Worm (Caenorhabditis elegans) whole organism, L1 larva: ENCODE data around the gene nimk-1.

Source experiments
- C04F5.9 ChIP-seq: sonication (generic microtip); optimal IDR thresholded peaks from 2 replicates; lab custom pipeline; 2016; ENCODE audit warnings: missing genetic modification characterization, missing compliant biosample characterization
- elt-3 ChIP-seq, 6 experiments: fragments of 150-350 bp in 1 of 6; sonication (generic microtip); optimal IDR thresholded peaks; 2 replicates each; lab custom pipeline; 2017 to 2018; ENCODE audit warnings: missing biosample characterization in 6 of 6, missing genetic modification characterization in 6 of 6, inconsistent platforms in 1 of 6
- lin-15B ChIP-seq: fragments of 150-350 bp; sonication (generic microtip); optimal IDR thresholded peaks from 3 replicates; lab custom pipeline; 2014; ENCODE audit warnings: missing biosample characterization, missing genetic modification characterization
- lin-39 ChIP-seq: fragments of 150-350 bp; optimal IDR thresholded peaks from 2 replicates; lab custom pipeline; 2014; ENCODE audit warnings: missing biosample characterization, missing genetic modification reagents, missing genetic modification characterization
- nhr-11 ChIP-seq: fragments of 150-350 bp; optimal IDR thresholded peaks from 2 replicates; lab custom pipeline; 2014; ENCODE audit warnings: missing biosample characterization, missing genetic modification characterization
- nhr-28 ChIP-seq: fragments of 150-350 bp; optimal IDR thresholded peaks from 2 replicates; lab custom pipeline; 2014; ENCODE audit warnings: missing biosample characterization, missing genetic modification characterization
- pag-3 ChIP-seq: sonication (generic microtip); optimal IDR thresholded peaks from 2 replicates; lab custom pipeline; 2017; ENCODE audit warnings: missing genetic modification characterization, mild to moderate bottlenecking, missing compliant biosample characterization, antibody characterized with exemption, borderline replicate concordance; ENCODE audit not compliant: insufficient read depth
- skn-1 ChIP-seq: fragments of 150-350 bp; optimal IDR thresholded peaks from 2 replicates; lab custom pipeline; 2014; ENCODE audit warnings: missing biosample characterization, missing genetic modification characterization
- snpc-4 ChIP-seq: fragments of 150-350 bp; optimal IDR thresholded peaks from 2 replicates; lab custom pipeline; 2014; ENCODE audit warnings: missing biosample characterization, missing genetic modification characterization
- swsn-7 ChIP-seq: sonication (generic microtip); optimal IDR thresholded peaks from 2 replicates; lab custom pipeline; 2016; ENCODE audit warnings: missing genetic modification characterization, missing compliant biosample characterization
- unc-62 ChIP-seq: fragments of 150-350 bp; optimal IDR thresholded peaks from 2 replicates; lab custom pipeline; 2014; ENCODE audit warnings: missing biosample characterization, missing genetic modification reagents, missing genetic modification characterization
- unc-86 ChIP-seq: sonication (generic microtip); optimal IDR thresholded peaks from 2 replicates; lab custom pipeline; 2016; ENCODE audit warnings: missing genetic modification characterization, missing compliant biosample characterization
- ztf-11 ChIP-seq, 2 experiments: sonication (generic microtip); optimal IDR thresholded peaks; 2 replicates each; lab custom pipeline; 2016 to 2017; ENCODE audit warnings: missing genetic modification characterization in 2 of 2, missing biosample characterization in 1 of 2, missing compliant biosample characterization in 1 of 2

- TF ChIP-seq ztf-11 (tag; optimal IDR thresholded peaks at IDR 0.05; lab: Kevin White, UChicago), result no peak
- TF ChIP-seq unc-86 (tag; lab: Kevin White, UChicago), result no peak
- no peak for TF ChIP-seq swsn-7
- TF ChIP-seq skn-1 (tag; lab: Kevin White, UChicago), result no peak
- TF ChIP-seq unc-62 (GFP tag; lab: Kevin White, UChicago), result no peak
- TF ChIP-seq nhr-28, result no peak
- TF ChIP-seq pag-3 (tag; lab: Kevin White, UChicago), result no peak
- no peak for TF ChIP-seq elt-3 (tag; optimal IDR thresholded peaks at IDR 0.05; lab: Kevin White, UChicago)
- no peak for TF ChIP-seq C04F5.9
- no peak for TF ChIP-seq lin-15B (tag; lab: Kevin White, UChicago)
- TF ChIP-seq snpc-4, result no peak
- no peak for TF ChIP-seq lin-39
- no peak for TF ChIP-seq nhr-11 (tag; lab: Kevin White, UChicago)
Observed at ce11 chrII:12530958-12531357, 4.6 kb upstream of the nimk-1 start, which contains the start of gene srx-120.
